Fruit fly (Drosophila melanogaster): ENCODE measurements around the gene rod.
A peak's percentile ranks its signal among the peaks of the same experiment; 100 is the strongest.

rod gene

DNA sequence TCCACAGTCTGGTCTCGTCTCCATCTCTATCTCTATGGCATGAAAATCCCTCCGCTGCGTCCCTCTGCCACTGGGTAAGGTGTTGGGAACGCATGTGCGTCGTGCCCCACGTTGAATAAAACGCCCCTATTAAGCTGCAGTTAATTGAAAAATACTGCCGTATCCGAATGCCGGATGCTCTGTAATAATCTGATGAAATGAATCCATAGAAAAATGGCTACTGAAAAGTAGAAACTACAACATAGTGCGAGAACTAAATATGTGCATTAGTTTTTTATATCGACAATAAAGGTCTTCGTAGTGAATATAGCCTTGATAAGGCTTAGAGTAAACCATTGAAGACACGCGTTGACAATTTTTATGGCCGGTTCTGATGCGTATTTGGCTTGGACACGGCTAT is 14.0 kb upstream of the rod start (continued):
- peak; percentile 16 for TF ChIP-seq CG33213 (GFP tag; optimal IDR thresholded peaks at IDR 0.05)
- peak; percentile 67 for TF ChIP-seq dmrt11E (tag; optimal IDR thresholded peaks at IDR 0.05)
- TF ChIP-seq pita (GFP tag; optimal IDR thresholded peaks at IDR 0.05), result no peak
- TF ChIP-seq Awh (GFP tag; IDR thresholded peaks at IDR 0.05), result peak; percentile 70
- TF ChIP-seq oc (tag; optimal IDR thresholded peaks at IDR 0.05), result peak; percentile 59
- TF ChIP-seq Deaf1 (tag; optimal IDR thresholded peaks at IDR 0.05), result no peak
- TF ChIP-seq MESR4 (GFP tag; optimal IDR thresholded peaks at IDR 0.05), result no peak
- peak in 1 of 3 experiments; percentile 65 for TF ChIP-seq lola (GFP tag; optimal IDR thresholded peaks at IDR 0.05)
- TF ChIP-seq tup (GFP tag; optimal IDR thresholded peaks at IDR 0.05), result no peak
- TF ChIP-seq CG3407 (GFP tag; optimal IDR thresholded peaks at IDR 0.05), result peak; percentile 32
- TF ChIP-seq CG3726 (GFP tag; IDR thresholded peaks at IDR 0.05), result peak; percentile 9; the same call in 1 of the 3 replicates
- peak; percentile 65 for TF ChIP-seq lmd (GFP tag; IDR thresholded peaks at IDR 0.05)
- TF ChIP-seq CG9215 (GFP tag; IDR thresholded peaks at IDR 0.05), result 0 out of 2 replicates have a peak, but pooled peaks have one; percentile 24
- no peak for TF ChIP-seq Kr (GFP tag; optimal IDR thresholded peaks at IDR 0.05)
- peak; percentile 48 for TF ChIP-seq slbo (GFP tag; IDR thresholded peaks at IDR 0.05)
- TF ChIP-seq CG1647 (GFP tag; optimal IDR thresholded peaks at IDR 0.05), result peak; percentile 6
- peak; percentile 14 for TF ChIP-seq CG7786 (GFP tag; optimal IDR thresholded peaks at IDR 0.05)
- no peak for TF ChIP-seq Dip3 (GFP tag; optimal IDR thresholded peaks at IDR 0.05)
- TF ChIP-seq CG14014 (GFP tag; IDR thresholded peaks at IDR 0.05), result peak; percentile 27; the same call in 1 of the 2 replicates
- peak; percentile 9 for TF ChIP-seq Bdp1 (GFP tag; optimal IDR thresholded peaks at IDR 0.05)
- TF ChIP-seq esg (GFP tag; conservative IDR thresholded peaks at IDR 0.05), result peak; percentile 50
- TF ChIP-seq Eip74EF (GFP tag; optimal IDR thresholded peaks at IDR 0.05), result peak in 1 of 2 experiments; percentile 52
- peak; percentile 60 for TF ChIP-seq Oli (tag; optimal IDR thresholded peaks at IDR 0.05)
- 0 out of 2 replicates have a peak, but pooled peaks have one; percentile 30 for TF ChIP-seq H2.0 (GFP tag; IDR thresholded peaks at IDR 0.05)
- TF ChIP-seq CG10462 (GFP tag; optimal IDR thresholded peaks at IDR 0.05), result no peak
- TF ChIP-seq CG1603 (tag; optimal IDR thresholded peaks at IDR 0.05), result peak; percentile 67
- peak; percentile 15 for TF ChIP-seq CG17385 (GFP tag; optimal IDR thresholded peaks at IDR 0.05)
- peak; percentile 49 for TF ChIP-seq chn (GFP tag; optimal IDR thresholded peaks at IDR 0.05)
- TF ChIP-seq E2f1 (GFP tag; IDR thresholded peaks at IDR 0.05), result peak; percentile 38; the same call in 1 of the 2 replicates
- TF ChIP-seq grau (tag; optimal IDR thresholded peaks at IDR 0.05), result peak; percentile 39
- TF ChIP-seq CG1233 (GFP tag; optimal IDR thresholded peaks at IDR 0.05), result peak; percentile 34
- peak; percentile 16 for TF ChIP-seq CG18476 (GFP tag; optimal IDR thresholded peaks at IDR 0.05)
- peak; percentile 54 for TF ChIP-seq CG7372 (GFP tag; IDR thresholded peaks at IDR 0.05)
- peak; percentile 15 for TF ChIP-seq CG12299 (tag; optimal IDR thresholded peaks at IDR 0.05)
- TF ChIP-seq CG11695 (GFP tag; IDR thresholded peaks at IDR 0.05), result 0 out of 3 replicates have a peak, but pooled peaks have one; percentile 13
- peak; percentile 21 for TF ChIP-seq PHDP (tag; optimal IDR thresholded peaks at IDR 0.05)
- peak; percentile 45; the same call in 1 of the 2 replicates for TF ChIP-seq CG31441 (GFP tag; IDR thresholded peaks at IDR 0.05)
- TF ChIP-seq pzg (GFP tag; optimal IDR thresholded peaks at IDR 0.05), result no peak
- TF ChIP-seq CoRest (tag; optimal IDR thresholded peaks at IDR 0.05), result peak; percentile 61
- TF ChIP-seq toy (GFP tag; IDR thresholded peaks at IDR 0.05), result no peak
- peak in 1 of 3 experiments; percentile 26 for TF ChIP-seq Stat92E (GFP tag; optimal IDR thresholded peaks at IDR 0.05)
- TF ChIP-seq CG34422 (GFP tag; IDR thresholded peaks at IDR 0.05), result 0 out of 3 replicates have a peak, but pooled peaks have one; percentile 13
- peak; percentile 41 for TF ChIP-seq pum (GFP tag; optimal IDR thresholded peaks at IDR 0.05)
- TF ChIP-seq CG17359 (tag; optimal IDR thresholded peaks at IDR 0.05), result peak; percentile 68
- peak; percentile 40 for TF ChIP-seq Rx (GFP tag; IDR thresholded peaks at IDR 0.05)
- TF ChIP-seq gsb-n (tag; optimal IDR thresholded peaks at IDR 0.05), result peak; percentile 49
- peak; percentile 46 to 60 for TF ChIP-seq chif (GFP tag; optimal IDR thresholded peaks at IDR 0.05)
- peak; percentile 69 for TF ChIP-seq CG10959 (GFP tag; IDR thresholded peaks at IDR 0.05)
- peak; percentile 71 for TF ChIP-seq CG10979 (tag; optimal IDR thresholded peaks at IDR 0.05)
- peak; percentile 75 for TF ChIP-seq sisA (GFP tag; IDR thresholded peaks at IDR 0.05)

All from whole organism, embryonic.